Fruit fly (Drosophila melanogaster): ENCODE measurements around the gene ND-42.

ND-42 gene

dm6 chr3R:22026922-22027742, at the start of gene ND-42, which contains the start of gene Cchl (continued):
- peak; percentile 49 for TF ChIP-seq Deaf1 (tag; optimal IDR thresholded peaks at IDR 0.05)

dm6 chr3R:21977784-21978183, 49.7 kb upstream of the ND-42 start:
- TF ChIP-seq btn (GFP tag; optimal IDR thresholded peaks at IDR 0.05) (no peak), Ets65A (GFP tag) (peak; percentile 49)

DNA sequence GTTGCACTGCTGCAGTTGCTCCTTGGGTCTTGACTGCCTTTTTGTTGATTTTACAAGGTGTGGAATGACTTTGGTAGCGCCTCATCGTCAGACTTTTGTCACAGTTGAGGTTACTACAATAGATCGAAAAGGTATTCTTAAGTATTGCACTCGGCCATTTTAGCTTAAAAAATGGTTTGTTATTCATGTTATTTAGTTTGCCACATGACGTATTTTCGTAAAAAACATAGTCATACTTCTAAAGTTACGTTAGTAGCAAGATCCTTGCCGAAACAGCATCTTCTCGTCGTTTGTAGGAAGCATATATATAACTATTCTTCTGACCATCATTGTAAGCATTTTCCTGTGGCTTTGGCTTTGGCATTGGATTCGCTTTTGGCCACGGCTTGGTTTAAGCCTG, 48.1 kb upstream of the ND-42 start:
- TF ChIP-seq pnt (GFP tag; optimal IDR thresholded peaks at IDR 0.05) = no peak
- no peak for TF ChIP-seq pfk (GFP tag; optimal IDR thresholded peaks at IDR 0.05)
- no peak for TF ChIP-seq CG15514 (GFP tag; optimal IDR thresholded peaks at IDR 0.05)
- no peak for TF ChIP-seq sim (GFP tag; IDR thresholded peaks at IDR 0.05)
- no peak for TF ChIP-seq Taf1 (GFP tag; IDR thresholded peaks at IDR 0.05)
- TF ChIP-seq CG10321 (GFP tag; IDR thresholded peaks at IDR 0.05) = no peak
- no peak for TF ChIP-seq E2f2 (GFP tag; IDR thresholded peaks at IDR 0.05)
- TF ChIP-seq eve (GFP tag; optimal IDR thresholded peaks at IDR 0.05) = no peak
- TF ChIP-seq danr (GFP tag; IDR thresholded peaks at IDR 0.05) = no peak
- TF ChIP-seq Bgb (GFP tag; IDR thresholded peaks at IDR 0.05; ENCODE audit: partially characterized antibody) = no peak
- no peak for TF ChIP-seq CG10654 (GFP tag; optimal IDR thresholded peaks at IDR 0.05)
- no peak for TF ChIP-seq cad (GFP tag; optimal IDR thresholded peaks at IDR 0.05)
- no peak for TF ChIP-seq CG10959 (GFP tag; IDR thresholded peaks at IDR 0.05)
- TF ChIP-seq Stat92E (GFP tag; optimal IDR thresholded peaks at IDR 0.05) = no peak
- TF ChIP-seq CG13287 (GFP tag; IDR thresholded peaks at IDR 0.05; ENCODE audit: partially characterized antibody) = no peak
- TF ChIP-seq Xrp1 (GFP tag; IDR thresholded peaks at IDR 0.05) = no peak
- TF ChIP-seq chinmo (GFP tag; IDR thresholded peaks at IDR 0.05; ENCODE audit: partially characterized antibody) = no peak
- no peak for TF ChIP-seq CG6791 (GFP tag; IDR thresholded peaks at IDR 0.05; ENCODE audit: partially characterized antibody)
- no peak for TF ChIP-seq CG15479 (GFP tag; optimal IDR thresholded peaks at IDR 0.05)

- TF ChIP-seq sens (GFP tag) (peak; percentile 16), Fer1 (GFP tag; optimal IDR thresholded peaks at IDR 0.05) (no peak), CG7357 (GFP tag; IDR thresholded peaks at IDR 0.05) (no peak), NC2α (GFP tag; optimal IDR thresholded peaks at IDR 0.05) (no peak), Atf6 (GFP tag; IDR thresholded peaks at IDR 0.05) (no peak), HLH4C (GFP tag; IDR thresholded peaks at IDR 0.05; ENCODE audit: partially characterized antibody) (no peak), Drgx (GFP tag; IDR thresholded peaks at IDR 0.05) (peak; percentile 25; the same call in 1 of the 2 replicates)
Observed at dm6 chr3R:21987546-21987945, 40.0 kb upstream of the ND-42 start.

DNA sequence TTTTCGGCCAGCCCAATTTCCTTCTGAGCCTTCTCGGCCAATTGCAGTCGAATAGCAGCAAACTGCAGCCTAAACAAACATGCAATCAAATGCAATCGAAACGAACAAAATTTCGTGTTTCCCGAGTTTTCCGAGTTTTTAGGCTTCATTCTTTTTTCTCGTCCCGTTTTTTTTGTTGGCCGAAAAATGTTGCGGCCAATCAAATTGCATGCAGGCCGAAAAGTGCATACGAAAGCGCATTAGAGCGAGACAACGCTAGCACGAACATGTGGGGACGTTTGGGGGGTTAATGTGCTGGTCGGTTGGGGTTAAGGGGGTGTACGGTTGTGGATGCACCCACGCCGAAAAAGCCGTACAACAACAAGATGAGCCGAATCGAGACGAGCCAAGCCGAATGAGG, 37.7 kb upstream of the ND-42 start:
- no peak for TF ChIP-seq oc (tag; optimal IDR thresholded peaks at IDR 0.05)
- peak; percentile 45; the same call in 1 of the 2 replicates for TF ChIP-seq Drgx (GFP tag; IDR thresholded peaks at IDR 0.05)
- TF ChIP-seq CG7963 (GFP tag; IDR thresholded peaks at IDR 0.05; ENCODE audit: partially characterized antibody) = no peak
- no peak for TF ChIP-seq Oli (tag; optimal IDR thresholded peaks at IDR 0.05)
- no peak for TF ChIP-seq BtbVII (GFP tag; optimal IDR thresholded peaks at IDR 0.05)
- TF ChIP-seq Ets65A (GFP tag) = peak; percentile 46
- no peak for TF ChIP-seq h (optimal IDR thresholded peaks at IDR 0.05)
- no peak for TF ChIP-seq stc (GFP tag; IDR thresholded peaks at IDR 0.05)
- TF ChIP-seq schlank (tag; optimal IDR thresholded peaks at IDR 0.05) = no peak
- TF ChIP-seq CG9215 (GFP tag; IDR thresholded peaks at IDR 0.05) = no peak
- no peak for TF ChIP-seq salm (tag; optimal IDR thresholded peaks at IDR 0.05)
- no peak for TF ChIP-seq Dll (GFP tag; IDR thresholded peaks at IDR 0.05; ENCODE audit: partially characterized antibody)
- no peak for TF ChIP-seq CG4282 (GFP tag; optimal IDR thresholded peaks at IDR 0.05)
- no peak for TF ChIP-seq CG17568 (GFP tag; optimal IDR thresholded peaks at IDR 0.05)

All from whole organism, embryonic.